Fruit fly (Drosophila melanogaster) whole organism, embryonic: ENCODE results near the gene Pcd.

Experiments used
- Ada2b ChIP-seq: fragments of 200-800 bp; sonication (Bioruptor generic); IDR thresholded peaks from 2 replicates; pipeline ENCODE4 v1.3.6; 2022; ENCODE audit warnings: missing biosample characterization, missing genetic modification characterization
- Antp ChIP-seq: fragments of 200-800 bp; sonication (Bioruptor generic); optimal IDR thresholded peaks from 3 replicates; lab custom pipeline; 2016; ENCODE audit warnings: missing biosample characterization, missing genetic modification characterization
- Atf3 ChIP-seq: fragments of 200-800 bp; sonication (Bioruptor generic); optimal IDR thresholded peaks from 3 replicates; lab custom pipeline; 2016; ENCODE audit warnings: missing biosample characterization, missing genetic modification characterization
- CG1024 ChIP-seq: fragments of 200-800 bp; sonication (Bioruptor generic); IDR thresholded peaks from 2 replicates; pipeline ENCODE4 v1.3.6; 2022; ENCODE audit warnings: missing biosample characterization, missing genetic modification characterization
- CG11456 ChIP-seq: fragments of 200-800 bp; sonication (Bioruptor generic); IDR thresholded peaks from 3 replicates; pipeline ENCODE4 v1.3.6; 2022; ENCODE audit warnings: missing biosample characterization, missing genetic modification characterization
- CG11504 ChIP-seq: fragments of 200-800 bp; sonication (Bioruptor generic); optimal IDR thresholded peaks from 3 replicates; lab custom pipeline; 2019; ENCODE audit warnings: missing biosample characterization, mild to moderate bottlenecking, missing genetic modification characterization, moderate library complexity
- CG11695 ChIP-seq: fragments of 200-800 bp; sonication (Bioruptor generic); IDR thresholded peaks from 3 replicates; pipeline ENCODE4 v1.3.6; 2022; ENCODE audit warnings: missing biosample characterization, missing genetic modification characterization
- CG11696 ChIP-seq: fragments of 200-800 bp; sonication (Bioruptor generic); IDR thresholded peaks from 2 replicates; pipeline ENCODE4 v1.3.6; 2022; ENCODE audit warnings: missing biosample characterization, missing genetic modification characterization
- CG12769 ChIP-seq: fragments of 200-800 bp; sonication (Bioruptor generic); optimal IDR thresholded peaks from 2 replicates; lab custom pipeline; 2019; ENCODE audit warnings: missing biosample characterization, mild to moderate bottlenecking, missing genetic modification characterization, moderate library complexity
- CG13894 ChIP-seq: fragments of 200-800 bp; sonication (Bioruptor generic); optimal IDR thresholded peaks from 3 replicates; lab custom pipeline; 2018; ENCODE audit warnings: missing biosample characterization, mild to moderate bottlenecking, missing genetic modification characterization, moderate library complexity
- CG16815 ChIP-seq: fragments of 200-800 bp; sonication (Bioruptor generic); optimal IDR thresholded peaks from 3 replicates; lab custom pipeline; 2017; ENCODE audit warnings: missing biosample characterization, mild to moderate bottlenecking, missing genetic modification characterization
- CG16863 ChIP-seq: fragments of 200-800 bp; sonication (Bioruptor generic); optimal IDR thresholded peaks from 3 replicates; lab custom pipeline; 2016; ENCODE audit warnings: missing biosample characterization, missing genetic modification characterization
- CG17385 ChIP-seq: fragments of 200-800 bp; sonication (Bioruptor generic); optimal IDR thresholded peaks from 3 replicates; lab custom pipeline; 2018; ENCODE audit warnings: missing biosample characterization, mild to moderate bottlenecking, missing genetic modification characterization
- CG17829 ChIP-seq: fragments of 200-800 bp; optimal IDR thresholded peaks from 2 replicates; lab custom pipeline; 2019; ENCODE audit warnings: missing biosample characterization, mild to moderate bottlenecking, missing genetic modification characterization, moderate library complexity
- CG31224 ChIP-seq: fragments of 200-800 bp; sonication (Bioruptor generic); IDR thresholded peaks from 2 replicates; pipeline ENCODE4 v1.3.6; 2022; ENCODE audit warnings: missing biosample characterization, missing genetic modification characterization
- CG3281 ChIP-seq: fragments of 200-800 bp; sonication (Bioruptor generic); optimal IDR thresholded peaks from 3 replicates; lab custom pipeline; 2017; ENCODE audit warnings: missing biosample characterization, mild to moderate bottlenecking, missing genetic modification characterization
- CG34422 ChIP-seq: fragments of 200-800 bp; sonication (Bioruptor generic); IDR thresholded peaks from 3 replicates; pipeline ENCODE4 v1.3.6; 2022; ENCODE audit warnings: missing biosample characterization, missing genetic modification characterization
- CG43689 ChIP-seq: fragments of 200-800 bp; sonication (Bioruptor generic); IDR thresholded peaks from 2 replicates; pipeline ENCODE4 v1.3.6; 2022; ENCODE audit warnings: missing biosample characterization, missing genetic modification characterization
- CG4730 ChIP-seq: fragments of 200-800 bp; sonication (Bioruptor generic); IDR thresholded peaks from 2 replicates; pipeline ENCODE4 v1.3.6; 2022; ENCODE audit warnings: missing biosample characterization, missing genetic modification characterization
- CG6683 ChIP-seq: fragments of 200-800 bp; sonication (Bioruptor generic); optimal IDR thresholded peaks from 2 replicates; lab custom pipeline; 2017; ENCODE audit warnings: missing biosample characterization, mild to moderate bottlenecking, missing genetic modification characterization, missing genetic modification reagents
- CG7839 ChIP-seq: fragments of 200-800 bp; sonication (Bioruptor generic); optimal IDR thresholded peaks from 3 replicates; lab custom pipeline; 2018; ENCODE audit warnings: missing biosample characterization, mild to moderate bottlenecking, missing genetic modification characterization, moderate library complexity
- CG7928 ChIP-seq: fragments of 200-800 bp; sonication (Bioruptor generic); optimal IDR thresholded peaks from 2 replicates; lab custom pipeline; 2017; ENCODE audit warnings: missing biosample characterization, mild to moderate bottlenecking, missing genetic modification characterization
- CG9437 ChIP-seq: fragments of 200-800 bp; sonication (Bioruptor generic); optimal IDR thresholded peaks from 2 replicates; lab custom pipeline; 2018; ENCODE audit warnings: missing biosample characterization, mild to moderate bottlenecking, missing genetic modification characterization
- CkIIα-i1 ChIP-seq: fragments of 200-800 bp; sonication (Bioruptor generic); IDR thresholded peaks from 2 replicates; pipeline ENCODE4 v1.3.6; 2022; ENCODE audit warnings: missing biosample characterization, missing genetic modification characterization
- Dek ChIP-seq: fragments of 200-800 bp; sonication (Bioruptor generic); optimal IDR thresholded peaks from 3 replicates; lab custom pipeline; 2019; ENCODE audit warnings: missing biosample characterization, mild to moderate bottlenecking, missing genetic modification characterization, moderate library complexity
- E2f2 ChIP-seq: fragments of 200-800 bp; sonication (Bioruptor generic); IDR thresholded peaks from 2 replicates; pipeline ENCODE4 v1.3.6; 2022; ENCODE audit warnings: missing biosample characterization, missing genetic modification characterization
- HLHmδ ChIP-seq: fragments of 200-800 bp; sonication (Bioruptor generic); optimal IDR thresholded peaks from 2 replicates; lab custom pipeline; 2018; ENCODE audit warnings: missing biosample characterization, mild to moderate bottlenecking, missing genetic modification characterization, moderate library complexity
- Hr51 ChIP-seq, 2 experiments: fragments of 200-800 bp; sonication (Bioruptor generic); optimal IDR thresholded peaks; 2 replicates in 1 of 2; 3 replicates in 1 of 2; lab custom pipeline; 2016 to 2018; ENCODE audit warnings: missing biosample characterization in 2 of 2, missing genetic modification characterization in 2 of 2, mild to moderate bottlenecking in 1 of 2, moderate library complexity in 1 of 2
- Hsf ChIP-seq: fragments of 200-800 bp; sonication (Bioruptor generic); optimal IDR thresholded peaks from 3 replicates; lab custom pipeline; 2016; ENCODE audit warnings: missing biosample characterization, missing genetic modification characterization
- Neu2 ChIP-seq: fragments of 200-800 bp; sonication (Bioruptor generic); optimal IDR thresholded peaks from 3 replicates; lab custom pipeline; 2016; ENCODE audit warnings: missing biosample characterization, missing genetic modification characterization, borderline replicate concordance
- Oli ChIP-seq: fragments of 200-800 bp; sonication (Bioruptor generic); optimal IDR thresholded peaks from 2 replicates; lab custom pipeline; 2018; ENCODE audit warnings: missing biosample characterization, mild to moderate bottlenecking, missing genetic modification characterization, moderate library complexity
- Poxn ChIP-seq: fragments of 200-800 bp; sonication (Bioruptor generic); IDR thresholded peaks from 2 replicates; pipeline ENCODE4 v1.3.6; 2022; ENCODE audit warnings: missing biosample characterization, missing genetic modification characterization
- Ptx1 ChIP-seq: fragments of 200-800 bp; sonication (Bioruptor generic); IDR thresholded peaks from 2 replicates; pipeline ENCODE4 v1.3.6; 2022; ENCODE audit warnings: missing biosample characterization, missing genetic modification characterization
- Sox100B ChIP-seq: fragments of 200-800 bp; sonication (Bioruptor generic); optimal IDR thresholded peaks from 3 replicates; lab custom pipeline; 2018; ENCODE audit warnings: missing biosample characterization, mild to moderate bottlenecking, missing genetic modification characterization
- ac ChIP-seq: fragments of 200-800 bp; sonication (Bioruptor generic); optimal IDR thresholded peaks from 3 replicates; lab custom pipeline; 2017; ENCODE audit warnings: missing biosample characterization, mild to moderate bottlenecking, missing genetic modification characterization
- ato ChIP-seq: fragments of 200-800 bp; sonication (Bioruptor generic); IDR thresholded peaks from 2 replicates; pipeline ENCODE4 v1.3.6; 2022; ENCODE audit warnings: missing biosample characterization, missing genetic modification characterization; ENCODE audit not compliant: partially characterized antibody
- bsh ChIP-seq, 2 experiments: fragments of 200-800 bp; sonication (Bioruptor generic); optimal IDR thresholded peaks; 2 replicates each; lab custom pipeline; 2017 to 2018; ENCODE audit warnings: mild to moderate bottlenecking in 2 of 2, missing biosample characterization in 2 of 2, missing genetic modification characterization in 2 of 2, moderate library complexity in 1 of 2
- chif ChIP-seq, 2 experiments: fragments of 200-800 bp; sonication (Bioruptor generic); optimal IDR thresholded peaks; 3 replicates each; lab custom pipeline; 2016; ENCODE audit warnings: missing biosample characterization in 2 of 2, missing genetic modification characterization in 2 of 2
- chinmo ChIP-seq: fragments of 200-800 bp; sonication (Bioruptor generic); IDR thresholded peaks from 4 replicates; pipeline ENCODE4 v1.3.6; 2022; ENCODE audit warnings: missing biosample characterization, missing genetic modification characterization; ENCODE audit not compliant: partially characterized antibody
- corto ChIP-seq: fragments of 200-800 bp; sonication (Bioruptor generic); optimal IDR thresholded peaks from 2 replicates; lab custom pipeline; 2016; ENCODE audit warnings: missing biosample characterization, mild to moderate bottlenecking, missing genetic modification characterization, moderate library complexity
- croc ChIP-seq: fragments of 200-800 bp; sonication (Bioruptor generic); conservative IDR thresholded peaks from 3 replicates; pipeline ENCODE4 v1.3.6; 2022; ENCODE audit warnings: missing biosample characterization, missing genetic modification characterization
- fu2 ChIP-seq: fragments of 200-800 bp; sonication (Bioruptor generic); optimal IDR thresholded peaks from 2 replicates; lab custom pipeline; 2016; ENCODE audit warnings: missing biosample characterization, missing genetic modification characterization
- gt ChIP-seq: fragments of 200-800 bp; sonication (Bioruptor generic); IDR thresholded peaks from 2 replicates; pipeline ENCODE4 v1.3.6; 2022; ENCODE audit warnings: missing biosample characterization, missing genetic modification characterization
- ken ChIP-seq: fragments of 200-800 bp; sonication (Bioruptor generic); IDR thresholded peaks from 3 replicates; pipeline ENCODE4 v1.3.6; 2022; ENCODE audit warnings: missing biosample characterization, missing genetic modification characterization
- knrl ChIP-seq: fragments of 200-800 bp; sonication (Bioruptor generic); IDR thresholded peaks from 3 replicates; pipeline ENCODE4 v1.3.6; 2022; ENCODE audit warnings: missing biosample characterization, missing genetic modification characterization; ENCODE audit not compliant: partially characterized antibody
- lab ChIP-seq: fragments of 200-800 bp; sonication (Bioruptor generic); optimal IDR thresholded peaks from 3 replicates; lab custom pipeline; 2017; ENCODE audit warnings: missing biosample characterization, missing genetic modification characterization, mild to moderate bottlenecking, moderate library complexity, missing genetic modification reagents
- luna ChIP-seq: fragments of 200-800 bp; sonication (Bioruptor generic); optimal IDR thresholded peaks from 2 replicates; lab custom pipeline; 2016; ENCODE audit warnings: missing biosample characterization, missing genetic modification characterization
- sqz ChIP-seq: fragments of 200-800 bp; sonication (Bioruptor generic); optimal IDR thresholded peaks from 3 replicates; lab custom pipeline; 2018; ENCODE audit warnings: missing biosample characterization, mild to moderate bottlenecking, missing genetic modification characterization
- stc ChIP-seq: fragments of 200-800 bp; sonication (Bioruptor generic); IDR thresholded peaks from 2 replicates; pipeline ENCODE4 v1.3.6; 2022; ENCODE audit warnings: missing biosample characterization, missing genetic modification characterization
- ttk ChIP-seq: fragments of 200-800 bp; sonication (Bioruptor generic); IDR thresholded peaks from 2 replicates; pipeline ENCODE4 v2.1.2; 2022; ENCODE audit warnings: missing biosample characterization, missing genetic modification characterization
- zfh1 ChIP-seq: fragments of 200-800 bp; sonication (Bioruptor generic); IDR thresholded peaks from 3 replicates; pipeline ENCODE4 v1.3.6; 2022; ENCODE audit warnings: missing biosample characterization, missing genetic modification characterization

Gene Pcd

dm6 chr3R:29763154-29763553 lies 40.2 kb downstream of the Pcd start (continued):
- TF ChIP-seq CG11456 (GFP tag; lab: Robert Waterston, UW) (no peak), ttk (GFP tag; lab: Robert Waterston, UW) (no peak), CG6683 (no peak), sqz (GFP tag; lab: Kevin White, UChicago) (no peak), Hsf (GFP tag; lab: Kevin White, UChicago) (peak; percentile 32), luna (GFP tag; lab: Kevin White, UChicago) (no peak), E2f2 (GFP tag; lab: Robert Waterston, UW) (0 out of 2 replicates have a peak, but pooled peaks have one; percentile 10), CG9437 (GFP tag; lab: Kevin White, UChicago) (no peak), HLHmδ (GFP tag; lab: Kevin White, UChicago) (no peak), Ptx1 (GFP tag; lab: Robert Waterston, UW) (peak; percentile 52; the same call in 1 of the 2 replicates), CG17829 (tag; lab: Kevin White, UChicago) (peak; percentile 0), chif (GFP tag; optimal IDR thresholded peaks at IDR 0.05; lab: Kevin White, UChicago) (peak; percentile 26 to 47), croc (no peak), Oli (tag; lab: Kevin White, UChicago) (peak; percentile 19), CG3281 (no peak), CG13894 (tag; lab: Kevin White, UChicago) (no peak), ken (GFP tag; lab: Robert Waterston, UW) (no peak), CG7839 (tag; lab: Kevin White, UChicago) (peak; percentile 35), Neu2 (GFP tag; lab: Kevin White, UChicago) (no peak), zfh1 (GFP tag; lab: Robert Waterston, UW) (no peak), gt (no peak), lab (GFP tag; lab: Kevin White, UChicago) (peak; percentile 9), Antp (no peak), CG11695 (GFP tag; lab: Robert Waterston, UW) (0 out of 3 replicates have a peak, but pooled peaks have one; percentile 37), CG17385 (GFP tag; lab: Kevin White, UChicago) (peak; percentile 9), stc (GFP tag; lab: Robert Waterston, UW) (peak; percentile 26; the same call in 1 of the 2 replicates), Poxn (GFP tag; lab: Robert Waterston, UW) (no peak), CG31224 (no peak), Dek (tag; lab: Kevin White, UChicago) (no peak), CG12769 (no peak), CG16815 (GFP tag; lab: Kevin White, UChicago) (peak; percentile 13), Hr51 (GFP tag; optimal IDR thresholded peaks at IDR 0.05; lab: Kevin White, UChicago) (peak in 1 of 2 experiments; percentile 28), CG11696 (no peak), Sox100B (GFP tag; lab: Kevin White, UChicago) (no peak), ato (GFP tag; lab: Robert Waterston, UW) (no peak), chinmo (GFP tag; lab: Robert Waterston, UW) (no peak), CG11504 (tag; lab: Kevin White, UChicago) (peak; percentile 52), CG34422 (GFP tag; lab: Robert Waterston, UW) (no peak), Ada2b (peak; percentile 53), corto (GFP tag; lab: Kevin White, UChicago) (peak; percentile 82), knrl (GFP tag; lab: Robert Waterston, UW) (no peak), ac (no peak), CG4730 (no peak), fu2 (GFP tag; lab: Kevin White, UChicago) (no peak), CG43689 (GFP tag; lab: Robert Waterston, UW) (0 out of 2 replicates have a peak, but pooled peaks have one; percentile 18), bsh (GFP tag; optimal IDR thresholded peaks at IDR 0.05; lab: Kevin White, UChicago) (peak in 1 of 2 experiments; percentile 49), CG16863 (GFP tag; lab: Kevin White, UChicago) (peak; percentile 19), Atf3 (peak; percentile 14), CG7928 (no peak), CG1024 (no peak), CkIIα-i1 (GFP tag; lab: Robert Waterston, UW) (no peak)
